Fruit fly (Drosophila melanogaster): Measurements from ENCODE around the gene CG5412.

Gene CG5412

DNA sequence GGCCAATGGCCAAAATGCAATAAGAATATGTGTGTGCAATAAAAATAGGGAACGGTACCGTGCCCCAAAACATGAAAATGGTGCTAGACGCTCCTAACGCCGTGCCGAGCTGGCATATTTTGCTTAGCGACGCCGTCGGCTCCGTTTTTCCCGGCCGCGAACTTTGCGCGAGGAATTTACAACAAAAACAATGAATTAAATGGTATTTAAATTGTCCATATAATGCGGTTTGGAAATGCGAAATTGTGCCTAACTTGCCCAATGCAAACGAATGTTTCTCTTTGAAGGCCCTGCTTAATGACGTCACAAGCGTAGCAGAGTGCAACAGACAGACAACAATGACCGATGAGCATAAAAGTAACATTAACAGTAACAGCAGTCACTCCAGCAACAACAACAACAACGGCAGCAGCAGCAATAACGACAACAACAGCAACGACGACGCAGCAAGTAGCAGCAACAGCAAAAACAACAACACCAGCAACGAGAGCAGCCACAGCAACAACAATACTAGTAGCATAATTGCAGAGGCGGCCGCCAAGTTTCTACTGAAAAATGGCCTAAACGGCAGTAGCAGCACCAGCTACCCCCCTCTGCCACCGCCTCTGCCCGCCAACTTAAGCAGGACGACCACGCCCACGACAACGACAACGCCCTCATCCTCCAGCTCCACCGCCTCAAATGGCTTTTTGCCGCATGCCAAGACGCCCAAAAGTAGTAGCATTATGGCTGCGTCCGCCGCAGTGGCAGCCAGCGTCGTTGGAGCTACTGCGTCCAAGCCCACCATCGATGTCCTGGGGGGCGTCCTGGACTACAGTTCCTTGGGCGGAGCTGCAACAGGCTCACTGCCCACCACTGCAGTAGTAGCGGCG is 45.7 kb downstream of the CG5412 start (continued):
- TF ChIP-seq Aef1 (GFP tag; IDR thresholded peaks at IDR 0.05), result peak; percentile 46; the same call in 1 of the 3 replicates
- TF ChIP-seq sd (tag; optimal IDR thresholded peaks at IDR 0.05), result peak; percentile 99
- no peak for TF ChIP-seq exex (tag; optimal IDR thresholded peaks at IDR 0.05)
- no peak for TF ChIP-seq Nf-YB (GFP tag; optimal IDR thresholded peaks at IDR 0.05)
- no peak for TF ChIP-seq sob (GFP tag; IDR thresholded peaks at IDR 0.05)

DNA sequence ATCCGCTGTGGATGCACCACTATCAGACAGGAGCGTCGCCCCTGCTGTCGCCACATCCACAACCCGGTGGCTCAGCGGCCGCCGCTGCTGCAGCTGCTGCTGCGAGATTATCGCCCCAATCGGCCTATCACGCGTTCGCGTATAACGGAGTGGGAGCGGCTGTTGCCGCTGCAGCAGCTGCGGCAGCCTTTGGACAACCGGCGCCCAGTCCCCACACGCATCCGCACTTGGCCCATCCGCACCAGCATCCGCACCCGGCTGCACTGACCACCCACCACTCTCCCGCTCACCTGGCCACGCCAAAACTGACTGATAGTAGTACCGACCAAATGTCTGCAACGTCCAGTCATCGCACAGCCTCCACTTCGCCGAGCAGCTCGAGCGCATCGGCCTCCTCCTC is 49.3 kb downstream of the CG5412 start:
- TF ChIP-seq CG43689 (GFP tag; IDR thresholded peaks at IDR 0.05) (peak; percentile 8; the same call in 1 of the 2 replicates), gt (GFP tag; IDR thresholded peaks at IDR 0.05) (no peak), Med (GFP tag) (peak; percentile 51), Ets65A (GFP tag) (peak; percentile 76)

All from whole organism, embryonic.